Worm (Caenorhabditis elegans) whole organism, late embryonic: ENCODE data around the gene C16B8.3.

Experiments used
- C38D4.7 ChIP-seq: fragments of 200-800 bp; sonication (Bioruptor generic); optimal IDR thresholded peaks from 2 replicates; lab custom pipeline; 2018; ENCODE audit warnings: mild to moderate bottlenecking, missing genetic modification characterization, moderate library complexity, missing compliant biosample characterization
- Y22D7AL.16 ChIP-seq: sonication (generic microtip); optimal IDR thresholded peaks from 2 replicates; lab custom pipeline; 2016; ENCODE audit warnings: missing genetic modification characterization, missing compliant biosample characterization
- ama-1 ChIP-seq: fragments of 150-350 bp; optimal IDR thresholded peaks from 2 replicates; lab custom pipeline; 2014
- ceh-31 ChIP-seq: sonication (generic microtip); optimal IDR thresholded peaks from 2 replicates; lab custom pipeline; 2016; ENCODE audit warnings: missing genetic modification characterization, missing compliant biosample characterization
- ceh-34 ChIP-seq: sonication (generic microtip); optimal IDR thresholded peaks from 2 replicates; lab custom pipeline; 2016; ENCODE audit warnings: mild to moderate bottlenecking, missing genetic modification characterization, missing compliant biosample characterization
- ceh-9 ChIP-seq: sonication (generic microtip); optimal IDR thresholded peaks from 2 replicates; lab custom pipeline; 2016; ENCODE audit warnings: mild to moderate bottlenecking, missing genetic modification characterization, inconsistent platforms, missing compliant biosample characterization
- dve-1 ChIP-seq: sonication (generic microtip); optimal IDR thresholded peaks from 2 replicates; lab custom pipeline; 2017; ENCODE audit warnings: antibody characterized with exemption, mild to moderate bottlenecking, missing genetic modification characterization, missing compliant biosample characterization
- elt-2 ChIP-seq: sonication (generic microtip); optimal IDR thresholded peaks from 2 replicates; lab custom pipeline; 2016; ENCODE audit warnings: missing genetic modification reagents, missing genetic modification characterization, missing compliant biosample characterization
- ets-4 ChIP-seq: sonication (generic microtip); optimal IDR thresholded peaks from 2 replicates; lab custom pipeline; 2016; ENCODE audit warnings: missing genetic modification characterization, missing compliant biosample characterization
- eyg-1 ChIP-seq: sonication (generic microtip); optimal IDR thresholded peaks from 2 replicates; lab custom pipeline; 2016; ENCODE audit warnings: missing genotype, missing genetic modification characterization, missing compliant biosample characterization
- hlh-30 ChIP-seq: sonication (generic microtip); optimal IDR thresholded peaks from 2 replicates; lab custom pipeline; 2017; ENCODE audit warnings: antibody characterized with exemption, missing genetic modification characterization, missing compliant biosample characterization; ENCODE audit not compliant: insufficient read depth
- lin-11 ChIP-seq: fragments of 200-800 bp; sonication (Bioruptor generic); optimal IDR thresholded peaks from 2 replicates; lab custom pipeline; 2018; ENCODE audit warnings: mild to moderate bottlenecking, missing genetic modification characterization, missing compliant biosample characterization
- nhr-11 ChIP-seq: fragments of 150-350 bp; optimal IDR thresholded peaks from 2 replicates; lab custom pipeline; 2014; ENCODE audit warnings: missing biosample characterization, missing genetic modification characterization
- unc-42 ChIP-seq: sonication (generic microtip); optimal IDR thresholded peaks from 2 replicates; lab custom pipeline; 2016; ENCODE audit warnings: missing genotype, missing genetic modification characterization, missing compliant biosample characterization

DNA sequence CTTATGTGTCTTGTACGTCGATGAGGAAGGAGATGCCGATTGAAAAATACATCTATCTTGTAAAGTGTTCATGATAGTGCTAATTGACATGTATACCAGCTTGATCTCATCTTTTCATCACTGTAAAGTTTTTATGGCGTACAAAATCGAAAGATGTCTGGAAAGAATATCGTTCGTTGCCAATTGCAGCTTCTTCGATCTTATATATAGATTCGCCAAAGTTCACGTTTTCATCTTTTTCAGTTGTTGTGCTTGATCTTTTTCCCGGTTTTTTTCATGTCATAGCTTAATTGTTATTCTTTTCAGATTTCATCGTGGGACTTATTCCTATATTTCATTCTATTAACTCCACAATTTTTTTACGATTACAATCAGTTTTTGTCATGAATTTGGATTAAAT is 37.1 kb downstream of the C16B8.3 start, which contains the start of gene adt-3:
- TF ChIP-seq ama-1 (lab: Kevin White, UChicago) (no peak), elt-2 (tag; lab: Kevin White, UChicago) (no peak), unc-42 (tag; lab: Kevin White, UChicago) (no peak), Y22D7AL.16 (tag; lab: Kevin White, UChicago) (no peak), lin-11 (no peak), ets-4 (tag; lab: Kevin White, UChicago) (no peak), ceh-34 (tag; lab: Kevin White, UChicago) (no peak), ceh-31 (tag; lab: Kevin White, UChicago) (no peak), C38D4.7 (GFP tag; lab: Kevin White, UChicago) (no peak), ceh-9 (tag; lab: Kevin White, UChicago) (no peak), eyg-1 (tag; lab: Kevin White, UChicago) (no peak), nhr-11 (no peak), hlh-30 (no peak), dve-1 (tag; lab: Kevin White, UChicago) (no peak)
